Fruit fly (Drosophila melanogaster) whole organism, embryonic: ENCODE measurements around the gene CG13455.

ENCODE experiments used
- Aef1 ChIP-seq: fragments of 200-800 bp; sonication (Bioruptor generic); IDR thresholded peaks from 3 replicates; pipeline ENCODE4 v1.3.6; 2022; ENCODE audit warnings: missing biosample characterization, missing genetic modification characterization
- Atf-2 ChIP-seq: fragments of 200-800 bp; sonication (Bioruptor generic); optimal IDR thresholded peaks from 2 replicates; lab custom pipeline; 2016; ENCODE audit warnings: missing biosample characterization, missing genetic modification characterization
- B-H1 ChIP-seq: fragments of 200-800 bp; sonication (Bioruptor generic); IDR thresholded peaks from 3 replicates; pipeline ENCODE4 v1.3.6; 2022; ENCODE audit warnings: missing biosample characterization, missing genetic modification characterization
- CG10543 ChIP-seq: fragments of 200-800 bp; sonication (Bioruptor generic); optimal IDR thresholded peaks from 3 replicates; lab custom pipeline; 2017; ENCODE audit warnings: missing biosample characterization, mild to moderate bottlenecking, missing genetic modification characterization, moderate library complexity
- CG10979 ChIP-seq: fragments of 200-800 bp; sonication (Bioruptor generic); optimal IDR thresholded peaks from 2 replicates; lab custom pipeline; 2018; ENCODE audit warnings: missing biosample characterization, mild to moderate bottlenecking, missing genetic modification characterization, moderate library complexity
- CG11093 ChIP-seq: fragments of 200-800 bp; sonication (Bioruptor generic); IDR thresholded peaks from 3 replicates; pipeline ENCODE4 v1.3.6; 2022; ENCODE audit warnings: missing biosample characterization, missing genetic modification characterization
- CG11504 ChIP-seq: fragments of 200-800 bp; sonication (Bioruptor generic); optimal IDR thresholded peaks from 3 replicates; lab custom pipeline; 2019; ENCODE audit warnings: missing biosample characterization, mild to moderate bottlenecking, missing genetic modification characterization, moderate library complexity
- CG1233 ChIP-seq: fragments of 200-800 bp; sonication (Bioruptor generic); optimal IDR thresholded peaks from 4 replicates; lab custom pipeline; 2018; ENCODE audit warnings: missing biosample characterization, mild to moderate bottlenecking, missing genetic modification characterization
- CG12769 ChIP-seq: fragments of 200-800 bp; sonication (Bioruptor generic); optimal IDR thresholded peaks from 2 replicates; lab custom pipeline; 2019; ENCODE audit warnings: missing biosample characterization, mild to moderate bottlenecking, missing genetic modification characterization, moderate library complexity
- CG15269 ChIP-seq: fragments of 200-800 bp; sonication (Bioruptor generic); optimal IDR thresholded peaks from 2 replicates; lab custom pipeline; 2018; ENCODE audit warnings: missing biosample characterization, mild to moderate bottlenecking, missing genetic modification characterization, moderate library complexity
- CG17361 ChIP-seq: fragments of 200-800 bp; sonication (Bioruptor generic); IDR thresholded peaks from 3 replicates; pipeline ENCODE4 v1.3.6; 2022; ENCODE audit warnings: missing biosample characterization, missing genetic modification characterization
- CG3065 ChIP-seq: fragments of 200-800 bp; sonication (Bioruptor generic); optimal IDR thresholded peaks from 2 replicates; lab custom pipeline; 2016; ENCODE audit warnings: missing biosample characterization, missing genetic modification characterization
- CG3847 ChIP-seq: fragments of 200-800 bp; sonication (Bioruptor generic); IDR thresholded peaks from 2 replicates; pipeline ENCODE4 v1.3.6; 2022; ENCODE audit warnings: missing biosample characterization, missing genetic modification characterization
- CG4854 ChIP-seq: fragments of 200-800 bp; sonication (Bioruptor generic); optimal IDR thresholded peaks from 2 replicates; lab custom pipeline; 2016; ENCODE audit warnings: missing biosample characterization, missing genetic modification characterization, inconsistent platforms
- CG6254 ChIP-seq: fragments of 200-800 bp; sonication (Bioruptor generic); optimal IDR thresholded peaks from 3 replicates; lab custom pipeline; 2017; ENCODE audit warnings: mild to moderate bottlenecking, missing biosample characterization, missing genetic modification reagents, missing genetic modification characterization
- CG7928 ChIP-seq: fragments of 200-800 bp; sonication (Bioruptor generic); optimal IDR thresholded peaks from 2 replicates; lab custom pipeline; 2017; ENCODE audit warnings: missing biosample characterization, mild to moderate bottlenecking, missing genetic modification characterization
- CG8924 ChIP-seq: fragments of 200-800 bp; optimal IDR thresholded peaks from 3 replicates; lab custom pipeline; 2019; ENCODE audit warnings: missing biosample characterization, mild to moderate bottlenecking, missing genetic modification characterization, moderate library complexity
- CG9727 ChIP-seq: fragments of 200-800 bp; sonication (Bioruptor generic); optimal IDR thresholded peaks from 3 replicates; lab custom pipeline; 2017; ENCODE audit warnings: missing biosample characterization, mild to moderate bottlenecking, missing genetic modification characterization
- CHES-1-like ChIP-seq: fragments of 200-800 bp; sonication (Bioruptor generic); optimal IDR thresholded peaks from 2 replicates; lab custom pipeline; 2016; ENCODE audit warnings: missing biosample characterization, missing genetic modification characterization
- CrebB ChIP-seq: fragments of 200-800 bp; sonication (Bioruptor generic); optimal IDR thresholded peaks from 3 replicates; lab custom pipeline; 2018; ENCODE audit warnings: missing biosample characterization, mild to moderate bottlenecking, missing genetic modification characterization
- D19B ChIP-seq: fragments of 200-800 bp; sonication (Bioruptor generic); optimal IDR thresholded peaks from 2 replicates; lab custom pipeline; 2017; ENCODE audit warnings: missing biosample characterization, mild to moderate bottlenecking, missing genetic modification characterization
- Dip2 ChIP-seq: fragments of 200-800 bp; sonication (Bioruptor generic); IDR thresholded peaks from 2 replicates; pipeline ENCODE4 v1.3.6; 2022; ENCODE audit warnings: missing biosample characterization, missing genetic modification characterization
- Dref ChIP-seq: fragments of 200-800 bp; sonication (Bioruptor generic); IDR thresholded peaks from 2 replicates; pipeline ENCODE4 v1.3.6; 2022; ENCODE audit warnings: missing biosample characterization, missing genetic modification characterization
- Fer1 ChIP-seq: fragments of 200-800 bp; sonication (Bioruptor generic); optimal IDR thresholded peaks from 2 replicates; lab custom pipeline; 2017; ENCODE audit warnings: missing biosample characterization, mild to moderate bottlenecking, missing genetic modification characterization
- HLH54F ChIP-seq: fragments of 200-800 bp; sonication (Bioruptor generic); optimal IDR thresholded peaks from 3 replicates; lab custom pipeline; 2016; ENCODE audit warnings: missing biosample characterization, missing genetic modification characterization
- HLHmδ ChIP-seq: fragments of 200-800 bp; sonication (Bioruptor generic); optimal IDR thresholded peaks from 2 replicates; lab custom pipeline; 2018; ENCODE audit warnings: missing biosample characterization, mild to moderate bottlenecking, missing genetic modification characterization, moderate library complexity
- Hsf ChIP-seq: fragments of 200-800 bp; sonication (Bioruptor generic); optimal IDR thresholded peaks from 3 replicates; lab custom pipeline; 2016; ENCODE audit warnings: missing biosample characterization, missing genetic modification characterization
- Nf-YA ChIP-seq: fragments of 200-800 bp; sonication (Bioruptor generic); IDR thresholded peaks from 2 replicates; pipeline ENCODE4 v1.3.6; 2022; ENCODE audit warnings: missing biosample characterization, missing genetic modification characterization
- NfI ChIP-seq: fragments of 200-800 bp; sonication (Bioruptor generic); optimal IDR thresholded peaks from 3 replicates; lab custom pipeline; 2018; ENCODE audit warnings: missing biosample characterization, mild to moderate bottlenecking, missing genetic modification characterization, moderate library complexity
- Poxn ChIP-seq: fragments of 200-800 bp; sonication (Bioruptor generic); IDR thresholded peaks from 2 replicates; pipeline ENCODE4 v1.3.6; 2022; ENCODE audit warnings: missing biosample characterization, missing genetic modification characterization
- chn ChIP-seq: fragments of 200-800 bp; sonication (Bioruptor generic); optimal IDR thresholded peaks from 2 replicates; lab custom pipeline; 2016; ENCODE audit warnings: missing biosample characterization, missing genetic modification characterization
- da ChIP-seq: fragments of 200-800 bp; sonication (Bioruptor generic); optimal IDR thresholded peaks from 2 replicates; lab custom pipeline; 2016; ENCODE audit warnings: missing biosample characterization, missing genetic modification characterization
- fd102C ChIP-seq: fragments of 200-800 bp; sonication (Bioruptor generic); optimal IDR thresholded peaks from 2 replicates; lab custom pipeline; 2018; ENCODE audit warnings: missing biosample characterization, mild to moderate bottlenecking, missing genetic modification characterization, moderate library complexity
- her ChIP-seq: fragments of 200-800 bp; sonication (Bioruptor generic); optimal IDR thresholded peaks from 2 replicates; lab custom pipeline; 2016; ENCODE audit warnings: missing biosample characterization, missing genetic modification characterization
- kni ChIP-seq: fragments of 200-800 bp; sonication (Bioruptor generic); optimal IDR thresholded peaks from 3 replicates; lab custom pipeline; 2017; ENCODE audit warnings: mild to moderate bottlenecking, missing biosample characterization, missing genetic modification reagents, missing genetic modification characterization
- lab ChIP-seq: fragments of 200-800 bp; sonication (Bioruptor generic); optimal IDR thresholded peaks from 3 replicates; lab custom pipeline; 2017; ENCODE audit warnings: missing biosample characterization, missing genetic modification characterization, mild to moderate bottlenecking, moderate library complexity, missing genetic modification reagents
- lmd ChIP-seq: fragments of 200-800 bp; sonication (Bioruptor generic); IDR thresholded peaks from 2 replicates; pipeline ENCODE4 v1.3.6; 2022; ENCODE audit warnings: missing biosample characterization, missing genetic modification characterization
- nerfin-2 ChIP-seq: fragments of 200-800 bp; sonication (Bioruptor generic); IDR thresholded peaks from 2 replicates; pipeline ENCODE4 v1.3.6; 2022; ENCODE audit warnings: missing biosample characterization, missing genetic modification characterization; ENCODE audit not compliant: partially characterized antibody
- pros ChIP-seq: fragments of 200-800 bp; sonication (Bioruptor generic); optimal IDR thresholded peaks from 3 replicates; lab custom pipeline; 2019; ENCODE audit warnings: missing biosample characterization, mild to moderate bottlenecking, missing genetic modification characterization, moderate library complexity
- repo ChIP-seq: fragments of 200-800 bp; sonication (Bioruptor generic); optimal IDR thresholded peaks from 2 replicates; lab custom pipeline; 2016; ENCODE audit warnings: missing biosample characterization, missing genetic modification characterization
- rib ChIP-seq: fragments of 200-800 bp; sonication (Bioruptor generic); IDR thresholded peaks from 2 replicates; pipeline ENCODE4 v1.3.6; 2022; ENCODE audit warnings: missing biosample characterization, missing genetic modification characterization
- ro ChIP-seq: fragments of 200-800 bp; sonication (Bioruptor generic); IDR thresholded peaks from 2 replicates; pipeline ENCODE4 v1.3.6; 2022; ENCODE audit warnings: missing biosample characterization, missing genetic modification characterization
- schlank ChIP-seq: fragments of 200-800 bp; sonication (Bioruptor generic); optimal IDR thresholded peaks from 2 replicates; lab custom pipeline; 2018; ENCODE audit warnings: missing biosample characterization, mild to moderate bottlenecking, missing genetic modification characterization
- sima ChIP-seq: fragments of 200-800 bp; sonication (Bioruptor generic); optimal IDR thresholded peaks from 2 replicates; lab custom pipeline; 2016; ENCODE audit warnings: missing biosample characterization, missing genetic modification characterization
- sna ChIP-seq: fragments of 200-800 bp; sonication (Bioruptor generic); IDR thresholded peaks from 2 replicates; pipeline ENCODE4 v1.3.6; 2022; ENCODE audit warnings: missing biosample characterization, missing genetic modification characterization; ENCODE audit not compliant: partially characterized antibody
- stwl ChIP-seq: fragments of 200-800 bp; sonication (Bioruptor generic); optimal IDR thresholded peaks from 3 replicates; lab custom pipeline; 2018; ENCODE audit warnings: missing biosample characterization, mild to moderate bottlenecking, missing genetic modification characterization, moderate library complexity
- tgo ChIP-seq: fragments of 200-800 bp; sonication (Bioruptor generic); IDR thresholded peaks from 3 replicates; pipeline ENCODE4 v1.3.6; 2022; ENCODE audit warnings: missing biosample characterization, missing genetic modification characterization
- ttk ChIP-seq: fragments of 200-800 bp; sonication (Bioruptor generic); IDR thresholded peaks from 2 replicates; pipeline ENCODE4 v2.1.2; 2022; ENCODE audit warnings: missing biosample characterization, missing genetic modification characterization
- wdn ChIP-seq: fragments of 200-800 bp; sonication (Bioruptor generic); IDR thresholded peaks from 2 replicates; pipeline ENCODE4 v1.3.6; 2022; ENCODE audit warnings: missing biosample characterization, missing genetic modification characterization
- zen2 ChIP-seq: fragments of 200-800 bp; sonication (Bioruptor generic); IDR thresholded peaks from 3 replicates; pipeline ENCODE4 v1.3.6; 2022; ENCODE audit warnings: missing biosample characterization, missing genetic modification characterization; ENCODE audit not compliant: partially characterized antibody

Gene CG13455

dm6 chr3L:15533402-15534129 is 37.2 kb downstream of the CG13455 start (continued):
- TF ChIP-seq wdn (GFP tag; lab: Robert Waterston, UW) (no peak), CG4854 (no peak), fd102C (GFP tag; lab: Kevin White, UChicago) (no peak), Atf-2 (GFP tag; lab: Kevin White, UChicago) (no peak), her (GFP tag; lab: Kevin White, UChicago) (peak; percentile 34), CrebB (tag; lab: Kevin White, UChicago) (no peak), schlank (tag; lab: Kevin White, UChicago) (no peak), sna (GFP tag; lab: Robert Waterston, UW) (no peak), Fer1 (GFP tag; lab: Kevin White, UChicago) (peak; percentile 23), CG10543 (no peak), CG3847 (GFP tag; lab: Robert Waterston, UW) (no peak), CG8924 (tag; lab: Kevin White, UChicago) (peak; percentile 43), CHES-1-like (no peak), Aef1 (no peak), kni (GFP tag; lab: Kevin White, UChicago) (no peak), D19B (peak; percentile 11), CG9727 (no peak), lab (peak; percentile 61), CG11093 (GFP tag; lab: Robert Waterston, UW) (0 out of 3 replicates have a peak, but pooled peaks have one; percentile 6), Hsf (GFP tag; lab: Kevin White, UChicago) (no peak), Dref (GFP tag; lab: Robert Waterston, UW) (no peak), zen2 (GFP tag; lab: Robert Waterston, UW) (no peak), Poxn (GFP tag; lab: Robert Waterston, UW) (no peak), CG6254 (GFP tag; lab: Kevin White, UChicago) (no peak), CG1233 (no peak), CG11504 (tag; lab: Kevin White, UChicago) (peak; percentile 59), CG7928 (GFP tag; lab: Kevin White, UChicago) (no peak), nerfin-2 (no peak), lmd (GFP tag; lab: Robert Waterston, UW) (peak; percentile 16; the same call in 1 of the 2 replicates), repo (no peak), Dip2 (GFP tag; lab: Robert Waterston, UW) (no peak), CG17361 (GFP tag; lab: Robert Waterston, UW) (no peak), NfI (GFP tag; lab: Kevin White, UChicago) (peak; percentile 36), da (GFP tag; lab: Kevin White, UChicago) (no peak), CG15269 (tag; lab: Kevin White, UChicago) (peak; percentile 28), ttk (peak; percentile 53), rib (GFP tag; lab: Robert Waterston, UW) (no peak), sima (GFP tag; lab: Kevin White, UChicago) (no peak), HLHmδ (GFP tag; lab: Kevin White, UChicago) (no peak), HLH54F (GFP tag; lab: Kevin White, UChicago) (no peak), ro (GFP tag; lab: Robert Waterston, UW) (no peak), CG12769 (tag; lab: Kevin White, UChicago) (no peak), tgo (no peak), stwl (tag; lab: Kevin White, UChicago) (no peak), pros (GFP tag; lab: Kevin White, UChicago) (peak; percentile 69), CG10979 (tag; lab: Kevin White, UChicago) (peak; percentile 39), Nf-YA (no peak), CG3065 (GFP tag; lab: Kevin White, UChicago) (no peak), B-H1 (GFP tag; lab: Robert Waterston, UW) (no peak), chn (GFP tag; lab: Kevin White, UChicago) (no peak)
